Worm (Caenorhabditis elegans) whole organism, mixed stage, embryonic: Measurements from ENCODE around the gene wdr-5.2.

Source experiments
- drap-1 ChIP-seq: fragments of 200-800 bp; sonication (Bioruptor generic); optimal IDR thresholded peaks from 3 replicates; lab custom pipeline; 2018; ENCODE audit warnings: mild to moderate bottlenecking, missing genetic modification characterization, missing compliant biosample characterization
- elt-3 ChIP-seq: fragments of 150-350 bp; optimal IDR thresholded peaks from 2 replicates; lab custom pipeline; 2014; ENCODE audit warnings: missing biosample characterization, missing genetic modification characterization
- mab-5 ChIP-seq: fragments of 150-350 bp; optimal IDR thresholded peaks from 2 replicates; lab custom pipeline; 2014; ENCODE audit warnings: missing biosample characterization, missing genetic modification characterization
- mep-1 ChIP-seq: fragments of 150-350 bp; optimal IDR thresholded peaks from 2 replicates; lab custom pipeline; 2017; ENCODE audit warnings: missing biosample characterization, missing genetic modification reagents, missing genetic modification characterization, inconsistent platforms
- nhr-237 ChIP-seq: fragments of 150-350 bp; optimal IDR thresholded peaks from 2 replicates; lab custom pipeline; 2014; ENCODE audit warnings: missing biosample characterization, missing genetic modification characterization
- pha-4 ChIP-seq: fragments of 150-350 bp; optimal IDR thresholded peaks from 2 replicates; lab custom pipeline; 2018; ENCODE audit warnings: missing biosample characterization, missing genetic modification reagents, missing genetic modification characterization
- sem-2 ChIP-seq: fragments of 200-800 bp; sonication (Bioruptor generic); optimal IDR thresholded peaks from 2 replicates; lab custom pipeline; 2018; ENCODE audit warnings: mild to moderate bottlenecking, missing genetic modification characterization, missing compliant biosample characterization
- snpc-4 ChIP-seq: fragments of 150-350 bp; optimal IDR thresholded peaks from 2 replicates; lab custom pipeline; 2014; ENCODE audit warnings: missing biosample characterization, missing genetic modification characterization
- sptf-1 ChIP-seq: sonication (generic microtip); optimal IDR thresholded peaks from 2 replicates; lab custom pipeline; 2017; ENCODE audit warnings: mild to moderate bottlenecking, missing genetic modification characterization, moderate library complexity, missing compliant biosample characterization
- unc-39 ChIP-seq: fragments of 150-350 bp; optimal IDR thresholded peaks from 2 replicates; lab custom pipeline; 2014; ENCODE audit warnings: missing biosample characterization, missing genetic modification characterization
- unc-62 ChIP-seq: fragments of 150-350 bp; optimal IDR thresholded peaks from 2 replicates; lab custom pipeline; 2014; ENCODE audit warnings: missing biosample characterization, missing genetic modification reagents, missing genetic modification characterization
- zip-8 ChIP-seq: fragments of 150-350 bp; optimal IDR thresholded peaks from 2 replicates; lab custom pipeline; 2014; ENCODE audit warnings: missing biosample characterization, missing genetic modification characterization
- ztf-11 ChIP-seq: fragments of 150-350 bp; optimal IDR thresholded peaks from 2 replicates; lab custom pipeline; 2014; ENCODE audit warnings: missing biosample characterization, missing genetic modification characterization

- no peak for TF ChIP-seq ztf-11 (tag; lab: Kevin White, UChicago)
- TF ChIP-seq unc-39 (tag; lab: Kevin White, UChicago) = no peak
- TF ChIP-seq sptf-1 (tag; lab: Kevin White, UChicago) = no peak
- TF ChIP-seq nhr-237 (tag; lab: Kevin White, UChicago) = no peak
- no peak for TF ChIP-seq snpc-4 (tag; lab: Kevin White, UChicago)
- no peak for TF ChIP-seq pha-4
- TF ChIP-seq zip-8 (tag; lab: Kevin White, UChicago) = no peak
- TF ChIP-seq unc-62 (GFP tag; lab: Kevin White, UChicago) = no peak
- no peak for TF ChIP-seq drap-1 (GFP tag; lab: Kevin White, UChicago)
- no peak for TF ChIP-seq mep-1 (tag; lab: Kevin White, UChicago)
- TF ChIP-seq elt-3 (tag; lab: Kevin White, UChicago) = no peak
- TF ChIP-seq mab-5 (tag; lab: Kevin White, UChicago) = no peak
- TF ChIP-seq sem-2 (GFP tag; lab: Kevin White, UChicago) = no peak
Measured at ce11 chrX:14329348-14329747, 20.6 kb upstream of the wdr-5.2 start.
